Worm (Caenorhabditis elegans) whole organism, L1 larva: Measurements from ENCODE around the gene vha-7.

Experiments used
- C16A3.4 ChIP-seq: fragments of 150-350 bp; optimal IDR thresholded peaks from 2 replicates; lab custom pipeline; 2014; ENCODE audit warnings: missing biosample characterization, missing genetic modification characterization
- C34B4.2 ChIP-seq: sonication (generic microtip); optimal IDR thresholded peaks from 2 replicates; lab custom pipeline; 2017; ENCODE audit warnings: mild to moderate bottlenecking, missing genetic modification characterization, missing compliant biosample characterization
- Y116A8C.19 ChIP-seq: sonication (generic microtip); optimal IDR thresholded peaks from 2 replicates; lab custom pipeline; 2016; ENCODE audit warnings: missing compliant biosample characterization, missing genetic modification characterization, borderline replicate concordance
- aly-2 ChIP-seq: fragments of 150-350 bp; optimal IDR thresholded peaks from 2 replicates; lab custom pipeline; 2014; ENCODE audit warnings: missing biosample characterization, missing genetic modification characterization
- ama-1 ChIP-seq: fragments of 150-350 bp; optimal IDR thresholded peaks from 2 replicates; lab custom pipeline; 2014
- ceh-63 ChIP-seq: fragments of 200-800 bp; sonication (Bioruptor generic); optimal IDR thresholded peaks from 2 replicates; lab custom pipeline; 2018; ENCODE audit warnings: mild to moderate bottlenecking, missing genetic modification characterization, missing compliant biosample characterization
- ceh-8 ChIP-seq: fragments of 200-800 bp; sonication (Bioruptor generic); optimal IDR thresholded peaks from 2 replicates; lab custom pipeline; 2018; ENCODE audit warnings: mild to moderate bottlenecking, missing genetic modification characterization, moderate library complexity, missing compliant biosample characterization
- ceh-82 ChIP-seq, 3 experiments: fragments of 150-350 bp in 1 of 3; sonication (generic microtip) in 2 of 3; optimal IDR thresholded peaks; 2 replicates each; lab custom pipeline; 2014 to 2017; ENCODE audit warnings: missing biosample characterization in 3 of 3, missing genetic modification characterization in 3 of 3
- dsc-1 ChIP-seq: sonication (generic microtip); optimal IDR thresholded peaks from 2 replicates; lab custom pipeline; 2016; ENCODE audit warnings: mild to moderate bottlenecking, missing genetic modification characterization, missing compliant biosample characterization
- efl-1 ChIP-seq, 4 experiments: fragments of 150-350 bp; optimal IDR thresholded peaks in 3 of 4; peaks in 1 of 4; 1 replicate in 1 of 4; 2 replicates in 3 of 4; lab custom pipeline; 2014; ENCODE audit warnings: missing biosample characterization in 2 of 4, missing genetic modification characterization in 2 of 4, missing genetic modification reagents in 2 of 4
- egl-27 ChIP-seq, 2 experiments: fragments of 150-350 bp in 1 of 2; sonication (generic microtip); optimal IDR thresholded peaks; 3 replicates each; lab custom pipeline; 2017 to 2018; ENCODE audit warnings: missing biosample characterization in 2 of 2, missing genetic modification characterization in 2 of 2, missing genetic modification reagents in 2 of 2
- elt-2 ChIP-seq: sonication (generic microtip); optimal IDR thresholded peaks from 2 replicates; lab custom pipeline; 2016; ENCODE audit warnings: missing genetic modification characterization, mild to moderate bottlenecking, inconsistent platforms, missing compliant biosample characterization, missing genetic modification reagents
- elt-3 ChIP-seq, 6 experiments: fragments of 150-350 bp in 1 of 6; sonication (generic microtip); optimal IDR thresholded peaks; 2 replicates each; lab custom pipeline; 2017 to 2018; ENCODE audit warnings: missing biosample characterization in 6 of 6, missing genetic modification characterization in 6 of 6, inconsistent platforms in 1 of 6
- ets-5 ChIP-seq: fragments of 200-800 bp; sonication (Bioruptor generic); IDR thresholded peaks from 2 replicates; pipeline ENCODE4 v1.3.6; 2022; ENCODE audit warnings: missing genetic modification characterization, missing compliant biosample characterization
- fkh-10 ChIP-seq: sonication (generic microtip); optimal IDR thresholded peaks from 2 replicates; lab custom pipeline; 2017; ENCODE audit warnings: missing biosample characterization, missing genetic modification reagents, missing genetic modification characterization
- fkh-8 ChIP-seq: sonication (generic microtip); optimal IDR thresholded peaks from 2 replicates; lab custom pipeline; 2016; ENCODE audit warnings: mild to moderate bottlenecking, missing genetic modification characterization, missing compliant biosample characterization
- irx-1 ChIP-seq: sonication (generic microtip); optimal IDR thresholded peaks from 2 replicates; lab custom pipeline; 2016; ENCODE audit warnings: missing genetic modification characterization, missing compliant biosample characterization
- isw-1 ChIP-seq: fragments of 200-800 bp; sonication (Bioruptor generic); IDR thresholded peaks from 2 replicates; pipeline ENCODE4 v1.3.6; 2022; ENCODE audit warnings: missing genetic modification characterization, missing compliant biosample characterization
- jun-1 ChIP-seq: fragments of 150-350 bp; optimal IDR thresholded peaks from 2 replicates; lab custom pipeline; 2014; ENCODE audit warnings: missing biosample characterization, missing genetic modification reagents, missing genetic modification characterization
- lin-13 ChIP-seq: fragments of 150-350 bp; optimal IDR thresholded peaks from 2 replicates; lab custom pipeline; 2014; ENCODE audit warnings: missing biosample characterization, missing genetic modification reagents, missing genetic modification characterization
- lin-15B ChIP-seq: fragments of 150-350 bp; sonication (generic microtip); optimal IDR thresholded peaks from 3 replicates; lab custom pipeline; 2014; ENCODE audit warnings: missing biosample characterization, missing genetic modification characterization
- lin-39 ChIP-seq: fragments of 150-350 bp; optimal IDR thresholded peaks from 2 replicates; lab custom pipeline; 2014; ENCODE audit warnings: missing biosample characterization, missing genetic modification reagents, missing genetic modification characterization
- lir-3 ChIP-seq: sonication (generic microtip); optimal IDR thresholded peaks from 2 replicates; lab custom pipeline; 2016; ENCODE audit warnings: mild to moderate bottlenecking, missing genetic modification characterization, moderate library complexity, missing compliant biosample characterization; ENCODE audit not compliant: poor library complexity
- lsy-2 ChIP-seq, 2 experiments: fragments of 150-350 bp; optimal IDR thresholded peaks; 2 replicates each; lab custom pipeline; 2014; ENCODE audit warnings: missing biosample characterization in 2 of 2, missing genetic modification characterization in 2 of 2
- nhr-12 ChIP-seq: sonication (generic microtip); optimal IDR thresholded peaks from 2 replicates; lab custom pipeline; 2017; ENCODE audit warnings: missing biosample characterization, missing genetic modification characterization
- nhr-20 ChIP-seq: sonication (generic microtip); optimal IDR thresholded peaks from 2 replicates; lab custom pipeline; 2016; ENCODE audit warnings: mild to moderate bottlenecking, missing genetic modification characterization, missing compliant biosample characterization
- nhr-237 ChIP-seq: fragments of 150-350 bp; optimal IDR thresholded peaks from 2 replicates; lab custom pipeline; 2014; ENCODE audit warnings: missing biosample characterization, missing genetic modification characterization
- nhr-28 ChIP-seq: fragments of 150-350 bp; optimal IDR thresholded peaks from 2 replicates; lab custom pipeline; 2014; ENCODE audit warnings: missing biosample characterization, missing genetic modification characterization
- nhr-76 ChIP-seq: sonication (generic microtip); optimal IDR thresholded peaks from 2 replicates; lab custom pipeline; 2017; ENCODE audit warnings: missing biosample characterization, missing genetic modification characterization
- nhr-77 ChIP-seq: fragments of 150-350 bp; optimal IDR thresholded peaks from 2 replicates; lab custom pipeline; 2014; ENCODE audit warnings: missing biosample characterization, missing genetic modification characterization
- nhr-84 ChIP-seq: sonication (generic microtip); optimal IDR thresholded peaks from 2 replicates; lab custom pipeline; 2017; ENCODE audit warnings: missing biosample characterization, missing genetic modification characterization
- nhr-90 ChIP-seq: sonication (generic microtip); optimal IDR thresholded peaks from 2 replicates; lab custom pipeline; 2016; ENCODE audit warnings: mild to moderate bottlenecking, missing genetic modification characterization, missing compliant biosample characterization; ENCODE audit not compliant: poor library complexity
- pag-3 ChIP-seq: sonication (generic microtip); optimal IDR thresholded peaks from 2 replicates; lab custom pipeline; 2017; ENCODE audit warnings: missing genetic modification characterization, mild to moderate bottlenecking, missing compliant biosample characterization, antibody characterized with exemption, borderline replicate concordance; ENCODE audit not compliant: insufficient read depth
- skn-1 ChIP-seq: fragments of 150-350 bp; optimal IDR thresholded peaks from 2 replicates; lab custom pipeline; 2014; ENCODE audit warnings: missing biosample characterization, missing genetic modification characterization
- snpc-4 ChIP-seq: fragments of 150-350 bp; optimal IDR thresholded peaks from 2 replicates; lab custom pipeline; 2014; ENCODE audit warnings: missing biosample characterization, missing genetic modification characterization
- sox-4 ChIP-seq: sonication (generic microtip); optimal IDR thresholded peaks from 2 replicates; lab custom pipeline; 2016; ENCODE audit warnings: missing genetic modification characterization, missing compliant biosample characterization
- sptf-1 ChIP-seq: fragments of 150-350 bp; optimal IDR thresholded peaks from 2 replicates; lab custom pipeline; 2014; ENCODE audit warnings: missing biosample characterization, missing genetic modification characterization
- sup-37 ChIP-seq: fragments of 200-800 bp; sonication (Bioruptor generic); optimal IDR thresholded peaks from 2 replicates; lab custom pipeline; 2018; ENCODE audit warnings: mild to moderate bottlenecking, missing genetic modification characterization, missing compliant biosample characterization
- tlp-1 ChIP-seq: fragments of 150-350 bp; optimal IDR thresholded peaks from 2 replicates; lab custom pipeline; 2014; ENCODE audit warnings: missing biosample characterization, missing genetic modification characterization
- unc-130 ChIP-seq: fragments of 150-350 bp; optimal IDR thresholded peaks from 2 replicates; lab custom pipeline; 2017; ENCODE audit warnings: missing biosample characterization, missing genetic modification characterization, inconsistent platforms
- unc-62 ChIP-seq: fragments of 150-350 bp; optimal IDR thresholded peaks from 2 replicates; lab custom pipeline; 2014; ENCODE audit warnings: missing biosample characterization, missing genetic modification reagents, missing genetic modification characterization
- unc-86 ChIP-seq: sonication (generic microtip); optimal IDR thresholded peaks from 2 replicates; lab custom pipeline; 2016; ENCODE audit warnings: missing genetic modification characterization, missing compliant biosample characterization
- vab-15 ChIP-seq: sonication (generic microtip); optimal IDR thresholded peaks from 2 replicates; lab custom pipeline; 2017; ENCODE audit warnings: missing genotype, mild to moderate bottlenecking, missing genetic modification characterization, missing compliant biosample characterization
- zag-1 ChIP-seq: fragments of 150-350 bp; optimal IDR thresholded peaks from 2 replicates; lab custom pipeline; 2014; ENCODE audit warnings: missing biosample characterization, missing genetic modification characterization
- zip-4 ChIP-seq: fragments of 200-800 bp; sonication (Bioruptor generic); optimal IDR thresholded peaks from 2 replicates; lab custom pipeline; 2018; ENCODE audit warnings: mild to moderate bottlenecking, missing genetic modification characterization, moderate library complexity, missing compliant biosample characterization

vha-7 gene

ce11 chrIV:12605401-12605800 is 34.9 kb upstream of the vha-7 start, which contains the start of gene Y55D9A.2 (continued):
- TF ChIP-seq tlp-1 (no peak), ceh-63 (no peak), zag-1 (no peak), fkh-10 (GFP tag; lab: Kevin White, UChicago) (no peak), lin-15B (tag; lab: Kevin White, UChicago) (peak; percentile 55), sptf-1 (tag; lab: Kevin White, UChicago) (no peak), ama-1 (lab: Kevin White, UChicago) (no peak), sup-37 (no peak), C16A3.4 (tag; lab: Kevin White, UChicago) (no peak), egl-27 (tag; optimal IDR thresholded peaks at IDR 0.05; lab: Kevin White, UChicago) (no peak), snpc-4 (tag; lab: Kevin White, UChicago) (no peak), nhr-20 (tag; lab: Kevin White, UChicago) (peak; percentile 17), nhr-90 (tag; lab: Kevin White, UChicago) (peak; percentile 46), lir-3 (tag; lab: Kevin White, UChicago) (no peak), nhr-237 (tag; lab: Kevin White, UChicago) (no peak), unc-130 (tag; lab: Kevin White, UChicago) (no peak), irx-1 (tag; lab: Kevin White, UChicago) (no peak), aly-2 (tag; lab: Kevin White, UChicago) (peak; percentile 75), nhr-76 (tag; lab: Kevin White, UChicago) (no peak), ceh-82 (tag; optimal IDR thresholded peaks at IDR 0.05; lab: Kevin White, UChicago) (peak in 1 of 3 experiments; percentile 23), jun-1 (no peak), nhr-28 (tag; lab: Kevin White, UChicago) (no peak), C34B4.2 (tag; lab: Kevin White, UChicago) (no peak), ceh-8 (GFP tag; lab: Kevin White, UChicago) (no peak), nhr-84 (tag; lab: Kevin White, UChicago) (no peak), vab-15 (tag; lab: Kevin White, UChicago) (peak; percentile 53), zip-4 (no peak), skn-1 (tag; lab: Kevin White, UChicago) (peak; percentile 18), efl-1 (optimal IDR thresholded peaks at IDR 0.05; lab: Kevin White, UChicago) (peak; percentile 48 to 52), efl-1 (GFP tag; optimal IDR thresholded peaks at IDR 0.05 in 1 of 2; lab: Kevin White, UChicago) (peak; percentile 57 to 89), fkh-8 (tag; lab: Kevin White, UChicago) (no peak), lin-13 (no peak), elt-2 (tag; lab: Kevin White, UChicago) (no peak), Y116A8C.19 (tag; lab: Kevin White, UChicago) (no peak), sox-4 (tag; lab: Kevin White, UChicago) (no peak), unc-86 (tag; lab: Kevin White, UChicago) (no peak), nhr-77 (tag; lab: Kevin White, UChicago) (peak; percentile 18), pag-3 (tag; lab: Kevin White, UChicago) (no peak), unc-62 (GFP tag; lab: Kevin White, UChicago) (no peak), lsy-2 (tag; optimal IDR thresholded peaks at IDR 0.05; lab: Kevin White, UChicago) (peak; percentile 52 to 71), elt-3 (tag; optimal IDR thresholded peaks at IDR 0.05; lab: Kevin White, UChicago) (no peak), lin-39 (no peak), isw-1 (GFP tag; lab: Robert Waterston, UW) (no peak), nhr-12 (tag; lab: Kevin White, UChicago) (no peak), ets-5 (GFP tag; lab: Robert Waterston, UW) (no peak), dsc-1 (tag; lab: Kevin White, UChicago) (no peak)
